Worm (Caenorhabditis elegans): ENCODE measurements around the gene dpy-27.

ce11 chrIII:3832291-3832690 lies 12.8 kb upstream of the dpy-27 start, which contains the start of gene cyp-25A1:
- no peak for TF ChIP-seq lin-13 (tag; optimal IDR thresholded peaks at IDR 0.05)
- no peak for TF ChIP-seq mep-1 (tag; optimal IDR thresholded peaks at IDR 0.05)
- no peak for TF ChIP-seq ces-1 (GFP tag; optimal IDR thresholded peaks at IDR 0.05)
- TF ChIP-seq unc-120 (tag; optimal IDR thresholded peaks at IDR 0.05; ENCODE audit: poor library complexity, severe bottlenecking) = no peak
- TF ChIP-seq ceh-83 (GFP tag; optimal IDR thresholded peaks at IDR 0.05) = no peak
- TF ChIP-seq snpc-4 (tag; optimal IDR thresholded peaks at IDR 0.05) = no peak
- no peak for TF ChIP-seq pha-4 (tag; optimal IDR thresholded peaks at IDR 0.05)
- TF ChIP-seq unc-62 (GFP tag; optimal IDR thresholded peaks at IDR 0.05) = no peak
- no peak for TF ChIP-seq nhr-76 (tag; optimal IDR thresholded peaks at IDR 0.05)
- TF ChIP-seq M03D4.4 (tag; optimal IDR thresholded peaks at IDR 0.05) = no peak
- TF ChIP-seq ztf-11 (tag; optimal IDR thresholded peaks at IDR 0.05) = no peak
- TF ChIP-seq tbx-8 (GFP tag; optimal IDR thresholded peaks at IDR 0.05) = no peak
- TF ChIP-seq nhr-237 (tag; optimal IDR thresholded peaks at IDR 0.05) = no peak
- no peak for TF ChIP-seq unc-39 (tag; optimal IDR thresholded peaks at IDR 0.05)

Measured in whole organism, mixed stage, embryonic.